Fruit fly (Drosophila melanogaster): Measurements from ENCODE around the gene CG43814.
A peak's percentile ranks its signal among the peaks of the same experiment; 100 is the strongest.

Gene CG43814

DNA sequence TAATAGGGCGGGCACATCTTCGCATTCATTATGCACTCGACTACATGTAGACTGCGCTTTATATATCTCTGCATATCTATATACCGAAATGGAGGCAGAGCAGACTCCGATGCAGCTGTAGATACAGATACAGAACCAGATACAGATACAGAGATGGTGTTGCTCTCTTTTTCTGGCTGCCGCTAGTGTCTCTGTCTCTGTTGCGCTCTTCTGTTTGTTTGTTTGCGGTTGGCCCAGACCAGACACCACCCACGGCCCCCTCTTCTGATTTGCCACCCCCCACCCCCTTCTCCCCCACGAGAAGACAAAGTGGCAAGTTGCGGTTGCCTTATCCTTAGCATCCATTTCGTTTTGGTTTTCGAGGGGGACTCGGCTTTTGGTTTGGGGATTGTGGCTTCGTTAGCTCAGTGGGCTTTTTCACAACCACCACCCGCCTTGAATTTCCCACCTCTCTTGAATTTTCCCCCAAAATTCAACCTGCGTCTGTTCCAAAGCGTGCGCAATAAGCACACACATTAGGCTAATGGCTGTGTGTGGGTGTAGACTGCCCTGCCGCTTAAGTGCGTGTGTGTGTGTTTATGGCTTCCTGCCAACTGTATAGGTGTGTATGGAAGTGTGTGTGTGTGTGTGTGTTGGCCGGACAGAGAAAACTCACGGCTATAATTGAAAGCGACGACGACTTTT is 21.6 kb downstream of the CG43814 start:
- TF ChIP-seq CG7368 (GFP tag; optimal IDR thresholded peaks at IDR 0.05) (peak; percentile 17), CG9139 (GFP tag; optimal IDR thresholded peaks at IDR 0.05) (no peak)

- TF ChIP-seq CG11762 (GFP tag; optimal IDR thresholded peaks at IDR 0.05; ENCODE audit: insufficient read depth) (no peak), esn (GFP tag; optimal IDR thresholded peaks at IDR 0.05) (no peak), Ets21C (GFP tag; optimal IDR thresholded peaks at IDR 0.05) (no peak), CG9139 (GFP tag; optimal IDR thresholded peaks at IDR 0.05) (no peak), fkh (GFP tag; optimal IDR thresholded peaks at IDR 0.05) (peak; percentile 11)
Measured at dm6 chr2L:18782936-18783335, 22.2 kb downstream of the CG43814 start.

dm6 chr2L:18782212-18782825 is 22.8 kb downstream of the CG43814 start:
- TF ChIP-seq Gug (GFP tag; IDR thresholded peaks at IDR 0.05) (no peak), fkh (GFP tag; optimal IDR thresholded peaks at IDR 0.05) (no peak), Hr4 (GFP tag; optimal IDR thresholded peaks at IDR 0.05) (no peak), Sox14 (GFP tag; optimal IDR thresholded peaks at IDR 0.05) (no peak), Met (GFP tag; optimal IDR thresholded peaks at IDR 0.05) (no peak), CG8319 (GFP tag; optimal IDR thresholded peaks at IDR 0.05) (no peak), Hr38 (GFP tag; optimal IDR thresholded peaks at IDR 0.05) (no peak), Ets96B (tag; optimal IDR thresholded peaks at IDR 0.05) (no peak), CG9139 (GFP tag; optimal IDR thresholded peaks at IDR 0.05) (no peak), eg (GFP tag; IDR thresholded peaks at IDR 0.05) (no peak), Eip78C (GFP tag) (no peak), CG10669 (GFP tag; optimal IDR thresholded peaks at IDR 0.05) (no peak), esn (GFP tag; optimal IDR thresholded peaks at IDR 0.05) (no peak), CG16779 (tag; optimal IDR thresholded peaks at IDR 0.05) (no peak)

DNA sequence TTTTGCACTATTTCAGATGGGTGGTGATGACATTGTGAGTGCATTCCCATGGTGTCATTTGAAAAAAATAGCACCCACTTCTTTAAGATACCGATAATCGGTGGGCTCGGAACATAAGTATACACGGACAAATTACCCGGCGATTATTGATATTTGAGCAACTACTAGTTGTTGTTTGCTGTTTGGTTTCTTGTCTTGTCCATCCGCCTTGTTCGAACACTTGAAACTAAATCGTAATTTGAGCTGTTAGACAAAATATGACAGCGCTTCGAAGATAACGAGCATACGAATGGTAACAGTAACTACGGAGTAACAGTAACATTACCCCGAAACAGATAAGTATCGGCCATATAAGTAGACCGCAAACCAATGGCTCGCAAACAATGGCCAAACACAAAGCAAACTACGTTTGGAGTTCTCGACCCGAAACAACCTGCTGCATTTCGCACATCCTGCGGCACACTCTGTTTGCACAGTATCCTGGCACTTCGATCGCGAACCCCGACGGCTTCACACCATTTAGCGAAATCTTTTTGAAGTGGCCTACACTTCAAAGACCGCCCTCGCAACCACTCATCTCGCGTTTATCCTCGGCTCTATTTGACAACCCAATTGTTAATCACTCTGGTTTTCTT is 24.1 kb downstream of the CG43814 start:
- no peak for TF ChIP-seq Eip78C (GFP tag)
- no peak for TF ChIP-seq CG11902 (GFP tag; optimal IDR thresholded peaks at IDR 0.05)
- no peak for TF ChIP-seq Hr38 (GFP tag; optimal IDR thresholded peaks at IDR 0.05)
- TF ChIP-seq CG6792 (GFP tag; optimal IDR thresholded peaks at IDR 0.05): no peak
- no peak for TF ChIP-seq fd85E (GFP tag; optimal IDR thresholded peaks at IDR 0.05)
- no peak for TF ChIP-seq CG1621 (tag; optimal IDR thresholded peaks at IDR 0.05)
- TF ChIP-seq CG6276 (GFP tag; optimal IDR thresholded peaks at IDR 0.05): no peak
- TF ChIP-seq topi (GFP tag; optimal IDR thresholded peaks at IDR 0.05): no peak
- TF ChIP-seq Eip75B (GFP tag; optimal IDR thresholded peaks at IDR 0.05): no peak
- TF ChIP-seq CG6854 (GFP tag; optimal IDR thresholded peaks at IDR 0.05): no peak
- no peak for TF ChIP-seq fkh (GFP tag; optimal IDR thresholded peaks at IDR 0.05)
- TF ChIP-seq ss (GFP tag; optimal IDR thresholded peaks at IDR 0.05): no peak
- no peak for TF ChIP-seq Met (GFP tag; optimal IDR thresholded peaks at IDR 0.05)
- TF ChIP-seq CG15336 (GFP tag; IDR thresholded peaks at IDR 0.05): no peak
- TF ChIP-seq achi (GFP tag; optimal IDR thresholded peaks at IDR 0.05): no peak
- TF ChIP-seq vri (GFP tag; optimal IDR thresholded peaks at IDR 0.05): no peak
- TF ChIP-seq CG8119 (GFP tag; IDR thresholded peaks at IDR 0.05): no peak
- no peak for TF ChIP-seq Hr39 (GFP tag; optimal IDR thresholded peaks at IDR 0.05)
- TF ChIP-seq esn (GFP tag; optimal IDR thresholded peaks at IDR 0.05): no peak
- no peak for TF ChIP-seq CG31627 (GFP tag; optimal IDR thresholded peaks at IDR 0.05)

dm6 chr2L:18777442-18777841 is 27.7 kb downstream of the CG43814 start:
- TF ChIP-seq net (GFP tag; optimal IDR thresholded peaks at IDR 0.05) (no peak), Eip78C (GFP tag) (peak; percentile 32)

Data from whole organism, prepupa.